Fruit fly (Drosophila melanogaster) whole organism, wandering third instar larva: ENCODE data around the gene Hyls1.

Experiments used
- Dfd ChIP-seq: fragments of >200 bp; optimal IDR thresholded peaks from 2 replicates; lab custom pipeline; 2017; ENCODE audit warnings: missing biosample characterization, missing genetic modification characterization
- GATAd ChIP-seq: sonication (Bioruptor generic); optimal IDR thresholded peaks from 2 replicates; lab custom pipeline; 2016; ENCODE audit warnings: missing biosample characterization, missing genetic modification characterization
- Mio ChIP-seq: sonication (Bioruptor generic); optimal IDR thresholded peaks from 2 replicates; lab custom pipeline; 2016; ENCODE audit warnings: missing biosample characterization, missing genetic modification characterization
- OdsH ChIP-seq: fragments of 200-800 bp; sonication (Bioruptor generic); optimal IDR thresholded peaks from 2 replicates; lab custom pipeline; 2016; ENCODE audit warnings: missing biosample characterization, mild to moderate bottlenecking, missing genetic modification characterization
- Rel ChIP-seq, 2 experiments: fragments of 200-800 bp; sonication (Bioruptor generic) in 1 of 2; optimal IDR thresholded peaks; 2 replicates in 1 of 2; 3 replicates in 1 of 2; lab custom pipeline; 2016 to 2019; ENCODE audit warnings: mild to moderate bottlenecking in 2 of 2, missing biosample characterization in 2 of 2, missing genetic modification characterization in 2 of 2, moderate library complexity in 1 of 2
- Sp1 ChIP-seq: fragments of 200-800 bp; sonication (Bioruptor generic); optimal IDR thresholded peaks from 3 replicates; lab custom pipeline; 2019; ENCODE audit warnings: missing biosample characterization, mild to moderate bottlenecking, missing genetic modification characterization, moderate library complexity
- dl ChIP-seq, 2 experiments: fragments of 175-275, 200-275 bp in 1 of 2; fragments of 200-275 bp in 1 of 2; sonication (Bioruptor generic); optimal IDR thresholded peaks; lab custom pipeline; 2018; ENCODE audit warnings: mild to moderate bottlenecking in 2 of 2, missing biosample characterization in 2 of 2, missing genetic modification characterization in 2 of 2, moderate library complexity in 2 of 2; ENCODE audit not compliant: partially characterized antibody in 2 of 2, insufficient read depth in 1 of 2
- dmrt93B ChIP-seq: fragments of 200-800 bp; sonication (Bioruptor generic); optimal IDR thresholded peaks from 2 replicates; lab custom pipeline; 2018; ENCODE audit warnings: missing biosample characterization, mild to moderate bottlenecking, missing genetic modification characterization
- dsf ChIP-seq: sonication (Bioruptor generic); optimal IDR thresholded peaks from 2 replicates; lab custom pipeline; 2016; ENCODE audit warnings: missing biosample characterization, missing genetic modification characterization, borderline replicate concordance
- pan ChIP-seq: fragments of >200 bp; optimal IDR thresholded peaks from 2 replicates; lab custom pipeline; 2017
- psq ChIP-seq: fragments of 200-800 bp; sonication (Bioruptor generic); optimal IDR thresholded peaks from 3 replicates; lab custom pipeline; 2017; ENCODE audit warnings: missing biosample characterization, mild to moderate bottlenecking, missing genetic modification characterization, moderate library complexity
- sage ChIP-seq: fragments of 200-800 bp; sonication (Bioruptor generic); optimal IDR thresholded peaks from 2 replicates; lab custom pipeline; 2016; ENCODE audit warnings: missing biosample characterization, mild to moderate bottlenecking, missing genetic modification characterization
- usp ChIP-seq: fragments of >200 bp; optimal IDR thresholded peaks from 2 replicates; lab custom pipeline; 2017; ENCODE audit warnings: missing biosample characterization, missing genetic modification characterization

- no peak for TF ChIP-seq psq (GFP tag; lab: Kevin White, UChicago)
- no peak for TF ChIP-seq Rel (GFP tag; optimal IDR thresholded peaks at IDR 0.05; lab: Kevin White, UChicago)
- TF ChIP-seq Rel (tag; optimal IDR thresholded peaks at IDR 0.05; lab: Kevin White, UChicago) = no peak
- no peak for TF ChIP-seq pan (lab: Kevin White, UChicago)
- no peak for TF ChIP-seq dl (GFP tag; optimal IDR thresholded peaks at IDR 0.05; lab: Kevin White, UChicago; ENCODE audit: insufficient read depth in 1 of 2, partially characterized antibody in 2 of 2)
- no peak for TF ChIP-seq usp (GFP tag; lab: Kevin White, UChicago)
- TF ChIP-seq GATAd (GFP tag; lab: Kevin White, UChicago) = no peak
- TF ChIP-seq Sp1 (GFP tag; lab: Kevin White, UChicago) = no peak
- TF ChIP-seq OdsH (GFP tag; lab: Kevin White, UChicago) = no peak
- TF ChIP-seq dsf = no peak
- no peak for TF ChIP-seq dmrt93B (GFP tag; lab: Kevin White, UChicago)
- no peak for TF ChIP-seq Dfd (GFP tag; lab: Kevin White, UChicago)
- TF ChIP-seq sage (GFP tag; lab: Kevin White, UChicago) = no peak
- TF ChIP-seq Mio (GFP tag; lab: Kevin White, UChicago) = no peak
Observed at dm6 chr2L:16380973-16381372, 28.5 kb upstream of the Hyls1 start.
